Fruit fly (Drosophila melanogaster) whole organism, wandering third instar larva: ENCODE data around the gene Jon65Aiv.

ENCODE experiments used
- Abd-B ChIP-seq: fragments of >200 bp; optimal IDR thresholded peaks from 2 replicates; lab custom pipeline; 2017; ENCODE audit warnings: missing biosample characterization, missing genetic modification characterization
- CG32264 ChIP-seq: fragments of 200-800 bp; sonication (Bioruptor generic); optimal IDR thresholded peaks from 2 replicates; lab custom pipeline; 2016; ENCODE audit warnings: missing biosample characterization, missing genetic modification characterization
- CG9705 ChIP-seq: fragments of 200-800 bp; sonication (Bioruptor generic); optimal IDR thresholded peaks from 2 replicates; lab custom pipeline; 2018; ENCODE audit warnings: missing biosample characterization, mild to moderate bottlenecking, missing genetic modification characterization
- Dfd ChIP-seq: fragments of >200 bp; optimal IDR thresholded peaks from 2 replicates; lab custom pipeline; 2017; ENCODE audit warnings: missing biosample characterization, missing genetic modification characterization
- Dif ChIP-seq: fragments of 200-275, 200-300 bp; sonication (Bioruptor generic); optimal IDR thresholded peaks from 2 replicates; lab custom pipeline; 2018; ENCODE audit warnings: missing biosample characterization, missing genetic modification characterization; ENCODE audit not compliant: partially characterized antibody
- GATAd ChIP-seq: sonication (Bioruptor generic); optimal IDR thresholded peaks from 2 replicates; lab custom pipeline; 2016; ENCODE audit warnings: missing biosample characterization, missing genetic modification characterization
- HLH106 ChIP-seq: fragments of 200-800 bp; optimal IDR thresholded peaks from 3 replicates; lab custom pipeline; 2019; ENCODE audit warnings: missing biosample characterization, mild to moderate bottlenecking, missing genetic modification characterization, moderate library complexity
- Hnf4 ChIP-seq: fragments of 200-800 bp; sonication (Bioruptor generic); optimal IDR thresholded peaks from 2 replicates; lab custom pipeline; 2016; ENCODE audit warnings: missing biosample characterization, mild to moderate bottlenecking, missing genetic modification characterization
- Hr78 ChIP-seq: fragments of >200 bp; optimal IDR thresholded peaks from 2 replicates; lab custom pipeline; 2017; ENCODE audit warnings: missing biosample characterization, missing genetic modification characterization
- Hr83 ChIP-seq: fragments of 200-300 bp; sonication (Bioruptor generic); optimal IDR thresholded peaks from 2 replicates; lab custom pipeline; 2016; ENCODE audit warnings: missing biosample characterization, mild to moderate bottlenecking, missing genetic modification characterization, moderate library complexity; ENCODE audit not compliant: poor library complexity, severe bottlenecking
- Jra ChIP-seq: sonication (Bioruptor generic); optimal IDR thresholded peaks from 2 replicates; lab custom pipeline; 2016; ENCODE audit warnings: missing biosample characterization, missing genetic modification characterization
- Mio ChIP-seq: sonication (Bioruptor generic); optimal IDR thresholded peaks from 2 replicates; lab custom pipeline; 2016; ENCODE audit warnings: missing biosample characterization, missing genetic modification characterization
- Myc ChIP-seq: fragments of >200 bp; optimal IDR thresholded peaks from 2 replicates; lab custom pipeline; 2017
- N ChIP-seq: fragments of >200 bp; optimal IDR thresholded peaks from 2 replicates; lab custom pipeline; 2018; ENCODE audit warnings: missing biosample characterization, missing external identifiers, missing genetic modification characterization
- OdsH ChIP-seq: fragments of 200-800 bp; sonication (Bioruptor generic); optimal IDR thresholded peaks from 2 replicates; lab custom pipeline; 2016; ENCODE audit warnings: missing biosample characterization, mild to moderate bottlenecking, missing genetic modification characterization
- Rel ChIP-seq, 2 experiments: fragments of 200-800 bp; sonication (Bioruptor generic) in 1 of 2; optimal IDR thresholded peaks; 2 replicates in 1 of 2; 3 replicates in 1 of 2; lab custom pipeline; 2016 to 2019; ENCODE audit warnings: mild to moderate bottlenecking in 2 of 2, missing biosample characterization in 2 of 2, missing genetic modification characterization in 2 of 2, moderate library complexity in 1 of 2
- Sp1 ChIP-seq: fragments of 200-800 bp; sonication (Bioruptor generic); optimal IDR thresholded peaks from 3 replicates; lab custom pipeline; 2019; ENCODE audit warnings: missing biosample characterization, mild to moderate bottlenecking, missing genetic modification characterization, moderate library complexity
- Vsx2 ChIP-seq: fragments of 200-300, 225-300 bp; sonication (Bioruptor generic); optimal IDR thresholded peaks from 2 replicates; lab custom pipeline; 2018; ENCODE audit warnings: missing biosample characterization, missing genetic modification characterization; ENCODE audit not compliant: partially characterized antibody
- br ChIP-seq: fragments of 200-800 bp; sonication (Bioruptor generic); optimal IDR thresholded peaks from 2 replicates; lab custom pipeline; 2016; ENCODE audit warnings: missing biosample characterization, missing genetic modification characterization
- dl ChIP-seq, 2 experiments: fragments of 175-275, 200-275 bp in 1 of 2; fragments of 200-275 bp in 1 of 2; sonication (Bioruptor generic); optimal IDR thresholded peaks; lab custom pipeline; 2018; ENCODE audit warnings: mild to moderate bottlenecking in 2 of 2, missing biosample characterization in 2 of 2, missing genetic modification characterization in 2 of 2, moderate library complexity in 2 of 2; ENCODE audit not compliant: partially characterized antibody in 2 of 2, insufficient read depth in 1 of 2
- dmrt93B ChIP-seq: fragments of 200-800 bp; sonication (Bioruptor generic); optimal IDR thresholded peaks from 2 replicates; lab custom pipeline; 2018; ENCODE audit warnings: missing biosample characterization, mild to moderate bottlenecking, missing genetic modification characterization
- dsf ChIP-seq: sonication (Bioruptor generic); optimal IDR thresholded peaks from 2 replicates; lab custom pipeline; 2016; ENCODE audit warnings: missing biosample characterization, missing genetic modification characterization, borderline replicate concordance
- ey ChIP-seq: fragments of 200-800 bp; sonication (Bioruptor generic); optimal IDR thresholded peaks from 2 replicates; lab custom pipeline; 2016; ENCODE audit warnings: missing biosample characterization, missing genetic modification characterization
- foxo ChIP-seq, 2 experiments: fragments of 200-800 bp; sonication (Bioruptor generic); optimal IDR thresholded peaks; 2 replicates in 1 of 2; 3 replicates in 1 of 2; lab custom pipeline; 2016 to 2017; ENCODE audit warnings: missing biosample characterization in 2 of 2, missing genetic modification characterization in 2 of 2
- fru ChIP-seq: fragments of 200-800 bp; sonication (Bioruptor generic); optimal IDR thresholded peaks from 3 replicates; lab custom pipeline; 2016; ENCODE audit warnings: missing biosample characterization, mild to moderate bottlenecking, missing genetic modification characterization
- h ChIP-seq: fragments of 200-800 bp; sonication (Bioruptor generic); optimal IDR thresholded peaks from 3 replicates; lab custom pipeline; 2016; ENCODE audit warnings: missing biosample characterization, mild to moderate bottlenecking, missing genetic modification characterization
- jim ChIP-seq: fragments of 175-275, 200-325 bp; sonication (Bioruptor generic); optimal IDR thresholded peaks from 2 replicates; lab custom pipeline; 2016; ENCODE audit warnings: missing biosample characterization, mild to moderate bottlenecking, missing genetic modification characterization
- lola ChIP-seq: fragments of >200 bp; optimal IDR thresholded peaks from 2 replicates; lab custom pipeline; 2017; ENCODE audit warnings: missing biosample characterization, missing genetic modification characterization
- pan ChIP-seq: fragments of >200 bp; optimal IDR thresholded peaks from 2 replicates; lab custom pipeline; 2017
- psq ChIP-seq: fragments of 200-800 bp; sonication (Bioruptor generic); optimal IDR thresholded peaks from 3 replicates; lab custom pipeline; 2017; ENCODE audit warnings: missing biosample characterization, mild to moderate bottlenecking, missing genetic modification characterization, moderate library complexity
- rgr ChIP-seq: fragments of 200-800 bp; sonication (Bioruptor generic); optimal IDR thresholded peaks from 3 replicates; lab custom pipeline; 2016; ENCODE audit warnings: missing biosample characterization, mild to moderate bottlenecking, missing genetic modification characterization
- sage ChIP-seq: fragments of 200-800 bp; sonication (Bioruptor generic); optimal IDR thresholded peaks from 2 replicates; lab custom pipeline; 2016; ENCODE audit warnings: missing biosample characterization, mild to moderate bottlenecking, missing genetic modification characterization
- sv ChIP-seq: fragments of 200-800 bp; sonication (Bioruptor generic); optimal IDR thresholded peaks from 3 replicates; lab custom pipeline; 2016; ENCODE audit warnings: missing biosample characterization, missing genetic modification characterization
- tai ChIP-seq: sonication (Bioruptor generic); optimal IDR thresholded peaks from 2 replicates; lab custom pipeline; 2016; ENCODE audit warnings: missing biosample characterization, missing genetic modification characterization
- usp ChIP-seq: fragments of >200 bp; optimal IDR thresholded peaks from 2 replicates; lab custom pipeline; 2017; ENCODE audit warnings: missing biosample characterization, missing genetic modification characterization
- woc ChIP-seq: sonication (Bioruptor generic); optimal IDR thresholded peaks from 2 replicates; lab custom pipeline; 2016; ENCODE audit warnings: missing biosample characterization, mild to moderate bottlenecking, missing genetic modification characterization

Gene Jon65Aiv

dm6 chr3L:6070119-6070518 is 31.2 kb downstream of the Jon65Aiv start:
- TF ChIP-seq psq (GFP tag; lab: Kevin White, UChicago) (no peak), usp (no peak), jim (GFP tag; lab: Kevin White, UChicago) (no peak), lola (GFP tag; lab: Kevin White, UChicago) (no peak), pan (lab: Kevin White, UChicago) (no peak), sage (GFP tag; lab: Kevin White, UChicago) (no peak), Mio (GFP tag; lab: Kevin White, UChicago) (no peak), HLH106 (no peak), N (GFP tag; lab: Kevin White, UChicago) (no peak)

dm6 chr3L:6071454-6072189 is 32.7 kb downstream of the Jon65Aiv start, which contains the start of gene CG6602:
Gene CG6602, plus strand, starts transcription at chr3L:6072139.
- TF ChIP-seq CG9705 (GFP tag; lab: Kevin White, UChicago) = peak; percentile 69
- TF ChIP-seq fru = peak; percentile 25
- peak; percentile 65 for TF ChIP-seq Hr83 (GFP tag; lab: Kevin White, UChicago)
- peak; percentile 30 for TF ChIP-seq sv (GFP tag; lab: Kevin White, UChicago)
- peak; percentile 68 for TF ChIP-seq rgr
- no peak for TF ChIP-seq Mio (GFP tag; lab: Kevin White, UChicago)
- no peak for TF ChIP-seq psq (GFP tag; lab: Kevin White, UChicago)
- TF ChIP-seq Hr78 (GFP tag; lab: Kevin White, UChicago) = no peak
- no peak for TF ChIP-seq Dfd (GFP tag; lab: Kevin White, UChicago)
- TF ChIP-seq lola (GFP tag; lab: Kevin White, UChicago) = no peak
- TF ChIP-seq Hnf4 (GFP tag; lab: Kevin White, UChicago) = no peak
- no peak for TF ChIP-seq Dif (GFP tag; lab: Kevin White, UChicago)
- peak; percentile 36 for TF ChIP-seq Sp1 (GFP tag; lab: Kevin White, UChicago)
- peak in 1 of 2 experiments; percentile 53 for TF ChIP-seq foxo (GFP tag; optimal IDR thresholded peaks at IDR 0.05; lab: Kevin White, UChicago)
- no peak for TF ChIP-seq usp
- peak; percentile 27 for TF ChIP-seq OdsH (GFP tag; lab: Kevin White, UChicago)
- TF ChIP-seq HLH106 = peak; percentile 59
- peak; percentile 39 for TF ChIP-seq sage (GFP tag; lab: Kevin White, UChicago)
- no peak for TF ChIP-seq dl (GFP tag; optimal IDR thresholded peaks at IDR 0.05; lab: Kevin White, UChicago; ENCODE audit: insufficient read depth in 1 of 2, partially characterized antibody in 2 of 2)
- TF ChIP-seq dmrt93B (GFP tag; lab: Kevin White, UChicago) = peak; percentile 89
- TF ChIP-seq pan (lab: Kevin White, UChicago) = no peak
- TF ChIP-seq jim (GFP tag; lab: Kevin White, UChicago) = no peak
- TF ChIP-seq tai = no peak
- peak; percentile 3 for TF ChIP-seq ey (GFP tag; lab: Kevin White, UChicago)
- peak; percentile 26 for TF ChIP-seq h (GFP tag; lab: Kevin White, UChicago)

- peak; percentile 83 for TF ChIP-seq HLH106
- no peak for TF ChIP-seq dsf (GFP tag; lab: Kevin White, UChicago)
- peak; percentile 84 for TF ChIP-seq woc (GFP tag; lab: Kevin White, UChicago)
- TF ChIP-seq psq (GFP tag; lab: Kevin White, UChicago) = peak; percentile 19
- peak; percentile 57 for TF ChIP-seq dmrt93B (GFP tag; lab: Kevin White, UChicago)
- peak; percentile 58 for TF ChIP-seq CG9705 (GFP tag; lab: Kevin White, UChicago)
- TF ChIP-seq GATAd (GFP tag; lab: Kevin White, UChicago) = no peak
- no peak for TF ChIP-seq pan (lab: Kevin White, UChicago)
- TF ChIP-seq fru = peak; percentile 48
- TF ChIP-seq br (GFP tag; lab: Kevin White, UChicago) = peak; percentile 23
- TF ChIP-seq Mio (GFP tag; lab: Kevin White, UChicago) = no peak
- TF ChIP-seq Vsx2 = no peak
- peak; percentile 37 for TF ChIP-seq ey (GFP tag; lab: Kevin White, UChicago)
- no peak for TF ChIP-seq Dfd (GFP tag; lab: Kevin White, UChicago)
- TF ChIP-seq CG32264 (GFP tag; lab: Kevin White, UChicago) = no peak
- TF ChIP-seq Abd-B (GFP tag; lab: Kevin White, UChicago) = no peak
- no peak for TF ChIP-seq sage (GFP tag; lab: Kevin White, UChicago)
- TF ChIP-seq foxo (GFP tag; optimal IDR thresholded peaks at IDR 0.05; lab: Kevin White, UChicago) = peak in 1 of 2 experiments; percentile 49
- no peak for TF ChIP-seq Jra
- TF ChIP-seq Rel (GFP tag; optimal IDR thresholded peaks at IDR 0.05; lab: Kevin White, UChicago) = no peak
- TF ChIP-seq Rel (tag; optimal IDR thresholded peaks at IDR 0.05; lab: Kevin White, UChicago) = peak; percentile 35
- peak; percentile 59 for TF ChIP-seq Sp1 (GFP tag; lab: Kevin White, UChicago)
- TF ChIP-seq Hr78 (GFP tag; lab: Kevin White, UChicago) = no peak
- TF ChIP-seq N (GFP tag; lab: Kevin White, UChicago) = no peak
- TF ChIP-seq h (GFP tag; lab: Kevin White, UChicago) = peak; percentile 54
- no peak for TF ChIP-seq tai
- no peak for TF ChIP-seq Dif (GFP tag; lab: Kevin White, UChicago)
- TF ChIP-seq rgr = peak; percentile 51
- no peak for TF ChIP-seq lola (GFP tag; lab: Kevin White, UChicago)
- peak; percentile 88 for TF ChIP-seq Myc (lab: Kevin White, UChicago)
- TF ChIP-seq sv (GFP tag; lab: Kevin White, UChicago) = peak; percentile 33
- TF ChIP-seq OdsH (GFP tag; lab: Kevin White, UChicago) = peak; percentile 39
- no peak for TF ChIP-seq jim (GFP tag; lab: Kevin White, UChicago)
Measured at dm6 chr3L:6074975-6075692, 36.2 kb downstream of the Jon65Aiv start, which contains the start of the genes CG13295 and CG6610. Gene CG13295, minus strand, starts transcription at chr3L:6075245. Gene CG6610, plus strand, starts transcription at chr3L:6075536.
